Worm (Caenorhabditis elegans): ENCODE results near the gene rpl-9.
"Not testable (repeated sequence)": the region's sequence is repeated elsewhere in the genome, so short reads cannot be mapped to it uniquely, and the experiment has no call there.

DNA sequence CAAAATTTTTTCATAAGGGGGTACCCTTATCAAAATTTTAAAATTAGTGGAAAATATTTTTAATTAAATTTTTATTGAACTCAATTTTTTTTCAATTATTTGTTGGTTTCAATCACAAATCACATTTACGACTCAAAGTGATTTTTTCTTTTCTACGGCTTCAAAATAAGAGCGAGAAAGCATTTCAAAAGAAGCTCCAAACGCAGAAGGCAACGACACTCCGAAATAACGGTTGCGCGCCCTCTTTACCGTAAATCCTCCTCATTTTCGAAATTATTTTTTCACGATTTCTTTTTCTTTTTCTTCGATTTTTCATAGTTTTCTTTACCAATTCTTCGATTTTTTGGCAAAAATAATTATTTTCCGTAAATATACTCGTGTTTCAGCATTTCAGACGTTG, 28.5 kb upstream of the rpl-9 start:
- not testable (repeated sequence) for TF ChIP-seq hif-1 (tag; optimal IDR thresholded peaks at IDR 0.05); pha-4 (GFP tag; IDR thresholded peaks at IDR 0.05); pha-4 (tag; optimal IDR thresholded peaks at IDR 0.05); mes-2 (tag; optimal IDR thresholded peaks at IDR 0.05; ENCODE audit: poor library complexity, severe bottlenecking); nhr-25 (tag; optimal IDR thresholded peaks at IDR 0.05; ENCODE audit: borderline replicate concordance, insufficient read depth); madf-9 (GFP tag; conservative IDR thresholded peaks at IDR 0.05); attf-4 (tag; optimal IDR thresholded peaks at IDR 0.05)
